Worm (Caenorhabditis elegans): Measurements from ENCODE around the gene rps-16.

The rps-16 gene

ce11 chrV:15015799-15016198 is 15.5 kb upstream of the rps-16 start (continued):
- TF ChIP-seq dpl-1 (GFP tag; optimal IDR thresholded peaks at IDR 0.05), result no peak
- peak; percentile 4 for TF ChIP-seq mep-1 (tag; optimal IDR thresholded peaks at IDR 0.05)
- TF ChIP-seq skn-1 (tag; optimal IDR thresholded peaks at IDR 0.05), result peak; percentile 7
- TF ChIP-seq lin-14 (GFP tag; optimal IDR thresholded peaks at IDR 0.05), result peak; percentile 44
- TF ChIP-seq lsy-2 (tag; optimal IDR thresholded peaks at IDR 0.05), result peak in 1 of 2 experiments; percentile 11
- peak; percentile 4 for TF ChIP-seq nhr-90 (tag; optimal IDR thresholded peaks at IDR 0.05; ENCODE audit: poor library complexity)
- peak in 1 of 2 experiments; percentile 1 for TF ChIP-seq lin-35 (GFP tag; optimal IDR thresholded peaks at IDR 0.05)
- TF ChIP-seq nhr-12 (tag; optimal IDR thresholded peaks at IDR 0.05), result no peak

ce11 chrV:15014164-15014563 is 13.8 kb upstream of the rps-16 start, which contains the start of gene obr-2:
Gene obr-2, minus strand, starts transcription at chrV:15014264.
- TF ChIP-seq nhr-20 (tag; optimal IDR thresholded peaks at IDR 0.05) (no peak), ceh-82 (tag; optimal IDR thresholded peaks at IDR 0.05) (no peak), egl-27 (tag; optimal IDR thresholded peaks at IDR 0.05) (no peak), aha-1 (tag; optimal IDR thresholded peaks at IDR 0.05) (no peak)

- no peak for TF ChIP-seq aly-2 (tag; optimal IDR thresholded peaks at IDR 0.05)
- no peak for TF ChIP-seq jun-1 (tag; optimal IDR thresholded peaks at IDR 0.05)
- TF ChIP-seq ceh-63 (GFP tag; optimal IDR thresholded peaks at IDR 0.05), result no peak
- TF ChIP-seq unc-62 (GFP tag; optimal IDR thresholded peaks at IDR 0.05), result no peak
- no peak for TF ChIP-seq grh-1 (GFP tag; IDR thresholded peaks at IDR 0.05)
These were observed 13.0 kb upstream of the rps-16 start for ce11 chrV:15013328-15013727.

ce11 chrV:15012542-15013301 is 12.4 kb upstream of the rps-16 start:
- no peak for TF ChIP-seq unc-98 (GFP tag; IDR thresholded peaks at IDR 0.05)
- TF ChIP-seq nhr-84 (tag; optimal IDR thresholded peaks at IDR 0.05), result no peak
- TF ChIP-seq nhr-20 (tag; optimal IDR thresholded peaks at IDR 0.05), result no peak
- no peak for TF ChIP-seq C34B4.2 (tag; optimal IDR thresholded peaks at IDR 0.05)
- TF ChIP-seq lin-35 (GFP tag; optimal IDR thresholded peaks at IDR 0.05), result peak in 1 of 2 experiments; percentile 18
- TF ChIP-seq ceh-63 (GFP tag; optimal IDR thresholded peaks at IDR 0.05), result no peak
- peak; percentile 20 for TF ChIP-seq lin-14 (GFP tag; optimal IDR thresholded peaks at IDR 0.05)
- peak in 1 of 2 experiments; percentile 15 for TF ChIP-seq efl-1 (optimal IDR thresholded peaks at IDR 0.05)
- TF ChIP-seq efl-1 (GFP tag; optimal IDR thresholded peaks at IDR 0.05 in 1 of 2), result peak in 1 of 2 experiments; percentile 84
- TF ChIP-seq nhr-71 (tag; optimal IDR thresholded peaks at IDR 0.05), result peak; percentile 36
- TF ChIP-seq isw-1 (GFP tag; IDR thresholded peaks at IDR 0.05), result no peak
- no peak; the same call in 1 of the 2 replicates for TF ChIP-seq nhr-19 (GFP tag; conservative IDR thresholded peaks at IDR 0.05)
- peak; percentile 29 for TF ChIP-seq snu-23 (GFP tag; optimal IDR thresholded peaks at IDR 0.05)
- TF ChIP-seq nhr-47 (tag; optimal IDR thresholded peaks at IDR 0.05), result peak; percentile 12
- TF ChIP-seq nhr-76 (tag; optimal IDR thresholded peaks at IDR 0.05), result no peak
- no peak for TF ChIP-seq alr-1 (tag; optimal IDR thresholded peaks at IDR 0.05; ENCODE audit: borderline replicate concordance)
- peak; percentile 67 for TF ChIP-seq nhr-85 (tag)
- TF ChIP-seq dsc-1 (tag; optimal IDR thresholded peaks at IDR 0.05), result peak; percentile 24
- peak; percentile 70 for TF ChIP-seq rnt-1 (tag; optimal IDR thresholded peaks at IDR 0.05)

- TF ChIP-seq F16B12.6 (tag; optimal IDR thresholded peaks at IDR 0.05) (no peak), ama-1 (optimal IDR thresholded peaks at IDR 0.05) (no peak), nhr-76 (tag; optimal IDR thresholded peaks at IDR 0.05) (no peak), efl-3 (GFP tag; optimal IDR thresholded peaks at IDR 0.05) (no peak), fkh-4 (tag; optimal IDR thresholded peaks at IDR 0.05; ENCODE audit: borderline replicate concordance) (no peak), mef-2 (tag; optimal IDR thresholded peaks at IDR 0.05) (no peak), fos-1 (tag; optimal IDR thresholded peaks at IDR 0.05) (no peak), isw-1 (GFP tag; IDR thresholded peaks at IDR 0.05) (no peak), lin-13 (GFP tag; optimal IDR thresholded peaks at IDR 0.05) (no peak), C16A3.4 (tag; optimal IDR thresholded peaks at IDR 0.05) (no peak), alr-1 (tag; optimal IDR thresholded peaks at IDR 0.05; ENCODE audit: borderline replicate concordance) (no peak), fkh-8 (tag; optimal IDR thresholded peaks at IDR 0.05) (no peak), ceh-82 (tag; optimal IDR thresholded peaks at IDR 0.05) (no peak)
These were observed 11.2 kb upstream of the rps-16 start, which contains the start of gene nmr-2 for ce11 chrV:15011560-15011959. Gene nmr-2, minus strand, starts transcription at chrV:15011660.

Data from whole organism, L1 larva.